Fruit fly (Drosophila melanogaster) whole organism, prepupa: ENCODE data around the gene CG31549.

ENCODE experiments used
- Blimp-1 ChIP-seq: fragments of 200-800 bp; sonication (Bioruptor generic); optimal IDR thresholded peaks from 3 replicates; lab custom pipeline; 2017; ENCODE audit warnings: missing biosample characterization, missing genetic modification characterization, mild to moderate bottlenecking, moderate library complexity, missing genetic modification reagents
- CG10631 ChIP-seq: fragments of 200-800 bp; sonication (Bioruptor generic); optimal IDR thresholded peaks from 2 replicates; lab custom pipeline; 2016; ENCODE audit warnings: missing biosample characterization, missing genetic modification characterization
- CG10669 ChIP-seq: fragments of 200-800 bp; sonication (Bioruptor generic); optimal IDR thresholded peaks from 3 replicates; lab custom pipeline; 2018; ENCODE audit warnings: missing biosample characterization, mild to moderate bottlenecking, missing genetic modification characterization, moderate library complexity
- CG11294 ChIP-seq: fragments of 200-800 bp; sonication (Bioruptor generic); IDR thresholded peaks from 2 replicates; pipeline ENCODE4 v1.3.6; 2022; ENCODE audit warnings: missing biosample characterization, missing genetic modification characterization
- CG11762 ChIP-seq: fragments of 200-800 bp; sonication (Bioruptor generic); optimal IDR thresholded peaks from 3 replicates; lab custom pipeline; 2016; ENCODE audit warnings: missing biosample characterization, missing genetic modification characterization; ENCODE audit not compliant: insufficient read depth
- CG11902 ChIP-seq: fragments of 200-800 bp; sonication (Bioruptor generic); optimal IDR thresholded peaks from 3 replicates; lab custom pipeline; 2016; ENCODE audit warnings: missing biosample characterization, missing genetic modification characterization
- CG15336 ChIP-seq: fragments of 200-800 bp; sonication (Bioruptor generic); IDR thresholded peaks from 2 replicates; pipeline ENCODE4 v1.3.6; 2022; ENCODE audit warnings: missing biosample characterization, missing genetic modification characterization
- CG3032 ChIP-seq: fragments of 200-800 bp; optimal IDR thresholded peaks from 2 replicates; lab custom pipeline; 2019; ENCODE audit warnings: missing biosample characterization, mild to moderate bottlenecking, missing genetic modification characterization, moderate library complexity
- CG31627 ChIP-seq: fragments of 200-800 bp; sonication (Bioruptor generic); optimal IDR thresholded peaks from 3 replicates; lab custom pipeline; 2016; ENCODE audit warnings: missing biosample characterization, missing genetic modification characterization
- CG32006 ChIP-seq: fragments of 200-800 bp; sonication (Bioruptor generic); optimal IDR thresholded peaks from 3 replicates; lab custom pipeline; 2017; ENCODE audit warnings: missing biosample characterization, mild to moderate bottlenecking, missing genetic modification characterization
- CG34406 ChIP-seq: fragments of 200-800 bp; sonication (Bioruptor generic); optimal IDR thresholded peaks from 3 replicates; lab custom pipeline; 2016; ENCODE audit warnings: missing biosample characterization, missing genetic modification characterization
- CG4318 ChIP-seq: fragments of 200-800 bp; sonication (Bioruptor generic); optimal IDR thresholded peaks from 3 replicates; lab custom pipeline; 2017; ENCODE audit warnings: missing biosample characterization, mild to moderate bottlenecking, missing genetic modification characterization
- CG6163 ChIP-seq: fragments of 200-800 bp; sonication (Bioruptor generic); IDR thresholded peaks from 3 replicates; pipeline ENCODE4 v1.3.6; 2022; ENCODE audit warnings: missing biosample characterization, missing genetic modification characterization
- CG6792 ChIP-seq: fragments of 200-800 bp; sonication (Bioruptor generic); optimal IDR thresholded peaks from 3 replicates; lab custom pipeline; 2016; ENCODE audit warnings: missing biosample characterization, missing genetic modification characterization
- CG6854 ChIP-seq: fragments of 200-800 bp; sonication (Bioruptor generic); optimal IDR thresholded peaks from 2 replicates; lab custom pipeline; 2017; ENCODE audit warnings: missing biosample characterization, mild to moderate bottlenecking, missing genetic modification characterization
- CG7368 ChIP-seq: fragments of 200-800 bp; sonication (Bioruptor generic); optimal IDR thresholded peaks from 3 replicates; lab custom pipeline; 2016; ENCODE audit warnings: missing biosample characterization, missing genetic modification characterization
- CG9139 ChIP-seq: fragments of 200-800 bp; sonication (Bioruptor generic); optimal IDR thresholded peaks from 3 replicates; lab custom pipeline; 2017; ENCODE audit warnings: missing biosample characterization, mild to moderate bottlenecking, missing genetic modification characterization
- Eip75B ChIP-seq: fragments of 200-800 bp; sonication (Bioruptor generic); optimal IDR thresholded peaks from 3 replicates; lab custom pipeline; 2016; ENCODE audit warnings: missing biosample characterization, missing genetic modification characterization
- Eip93F ChIP-seq: fragments of 200-800 bp; sonication (Bioruptor generic); optimal IDR thresholded peaks from 2 replicates; lab custom pipeline; 2016; ENCODE audit warnings: missing biosample characterization, mild to moderate bottlenecking, missing genetic modification characterization
- Ets21C ChIP-seq: fragments of 200-800 bp; sonication (Bioruptor generic); optimal IDR thresholded peaks from 3 replicates; lab custom pipeline; 2016; ENCODE audit warnings: missing biosample characterization, missing genetic modification characterization
- Ets96B ChIP-seq: fragments of 200-800 bp; optimal IDR thresholded peaks from 2 replicates; lab custom pipeline; 2019; ENCODE audit warnings: missing biosample characterization, mild to moderate bottlenecking, missing genetic modification characterization, moderate library complexity
- Gug ChIP-seq: fragments of 200-800 bp; sonication (Bioruptor generic); IDR thresholded peaks from 2 replicates; pipeline ENCODE4 v1.3.6; 2022; ENCODE audit warnings: missing biosample characterization, missing genetic modification characterization
- Hr38 ChIP-seq: sonication (Bioruptor generic); optimal IDR thresholded peaks from 2 replicates; lab custom pipeline; 2016; ENCODE audit warnings: missing biosample characterization, missing genetic modification characterization
- Hr39 ChIP-seq: fragments of 200-800 bp; sonication (Bioruptor generic); optimal IDR thresholded peaks from 2 replicates; lab custom pipeline; 2016; ENCODE audit warnings: missing biosample characterization, missing genetic modification characterization
- Hr4 ChIP-seq: fragments of 200-800 bp; sonication (Bioruptor generic); optimal IDR thresholded peaks from 3 replicates; lab custom pipeline; 2016; ENCODE audit warnings: missing biosample characterization, missing genetic modification characterization
- Lpt ChIP-seq: fragments of 200-800 bp; sonication (Bioruptor generic); optimal IDR thresholded peaks from 3 replicates; lab custom pipeline; 2016; ENCODE audit warnings: missing biosample characterization, missing genetic modification characterization
- Met ChIP-seq: fragments of 200-800 bp; sonication (Bioruptor generic); optimal IDR thresholded peaks from 3 replicates; lab custom pipeline; 2016; ENCODE audit warnings: missing biosample characterization, missing genetic modification characterization
- OdsH ChIP-seq: fragments of 200-800 bp; sonication (Bioruptor generic); optimal IDR thresholded peaks from 3 replicates; lab custom pipeline; 2016; ENCODE audit warnings: missing biosample characterization, missing genetic modification characterization
- Smox ChIP-seq: fragments of 200-800 bp; sonication (Bioruptor generic); optimal IDR thresholded peaks from 3 replicates; lab custom pipeline; 2016; ENCODE audit warnings: missing biosample characterization, missing genetic modification characterization
- Sox102F ChIP-seq: fragments of 200-800 bp; sonication (Bioruptor generic); optimal IDR thresholded peaks from 2 replicates; lab custom pipeline; 2016; ENCODE audit warnings: missing biosample characterization, mild to moderate bottlenecking, missing genetic modification characterization
- Sox14 ChIP-seq: fragments of 200-800 bp; sonication (Bioruptor generic); optimal IDR thresholded peaks from 3 replicates; lab custom pipeline; 2016; ENCODE audit warnings: missing biosample characterization, missing genetic modification characterization
- Sox15 ChIP-seq: fragments of 200-800 bp; sonication (Bioruptor generic); optimal IDR thresholded peaks from 3 replicates; lab custom pipeline; 2016; ENCODE audit warnings: missing biosample characterization, missing genetic modification characterization
- achi ChIP-seq: fragments of 200-800 bp; sonication (Bioruptor generic); optimal IDR thresholded peaks from 3 replicates; lab custom pipeline; 2016; ENCODE audit warnings: missing biosample characterization, missing genetic modification characterization
- acj6 ChIP-seq: fragments of 200-800 bp; sonication (Bioruptor generic); optimal IDR thresholded peaks from 3 replicates; lab custom pipeline; 2016; ENCODE audit warnings: missing biosample characterization, missing genetic modification characterization
- cyc ChIP-seq: fragments of 200-800 bp; sonication (Bioruptor generic); optimal IDR thresholded peaks from 3 replicates; lab custom pipeline; 2016; ENCODE audit warnings: missing biosample characterization, missing genetic modification characterization
- dsx ChIP-seq: fragments of 200-800 bp; optimal IDR thresholded peaks from 3 replicates; lab custom pipeline; 2019; ENCODE audit warnings: missing biosample characterization, mild to moderate bottlenecking, missing genetic modification characterization, moderate library complexity; ENCODE audit not compliant: poor library complexity, severe bottlenecking
- eg ChIP-seq: fragments of 200-800 bp; sonication (Bioruptor generic); IDR thresholded peaks from 3 replicates; pipeline ENCODE4 v1.3.6; 2022; ENCODE audit warnings: missing biosample characterization, missing genetic modification characterization
- esn ChIP-seq: fragments of 200-800 bp; sonication (Bioruptor generic); optimal IDR thresholded peaks from 2 replicates; lab custom pipeline; 2016; ENCODE audit warnings: missing biosample characterization, mild to moderate bottlenecking, missing genetic modification characterization, moderate library complexity
- fd59A ChIP-seq: fragments of 200-800 bp; sonication (Bioruptor generic); optimal IDR thresholded peaks from 2 replicates; lab custom pipeline; 2017; ENCODE audit warnings: missing biosample characterization, mild to moderate bottlenecking, missing genetic modification characterization, missing genetic modification reagents
- fd85E ChIP-seq: fragments of 200-800 bp; sonication (Bioruptor generic); optimal IDR thresholded peaks from 3 replicates; lab custom pipeline; 2016; ENCODE audit warnings: missing biosample characterization, missing genetic modification characterization
- fkh ChIP-seq: fragments of 200-800 bp; sonication (Bioruptor generic); optimal IDR thresholded peaks from 3 replicates; lab custom pipeline; 2017; ENCODE audit warnings: missing biosample characterization, mild to moderate bottlenecking, missing genetic modification characterization, moderate library complexity
- lz ChIP-seq: fragments of 200-800 bp; sonication (Bioruptor generic); optimal IDR thresholded peaks from 3 replicates; lab custom pipeline; 2016; ENCODE audit warnings: missing biosample characterization, missing genetic modification characterization
- pdm3 ChIP-seq: fragments of 200-800 bp; sonication (Bioruptor generic); optimal IDR thresholded peaks from 3 replicates; lab custom pipeline; 2016; ENCODE audit warnings: missing biosample characterization, missing genetic modification characterization
- salr ChIP-seq, 2 experiments: fragments of 200-800 bp; sonication (Bioruptor generic); optimal IDR thresholded peaks; 3 replicates each; lab custom pipeline; 2016 to 2018; ENCODE audit warnings: missing biosample characterization in 2 of 2, missing genetic modification characterization in 2 of 2, mild to moderate bottlenecking in 1 of 2
- spab ChIP-seq: fragments of 200-800 bp; sonication (Bioruptor generic); optimal IDR thresholded peaks from 2 replicates; lab custom pipeline; 2017; ENCODE audit warnings: missing biosample characterization, mild to moderate bottlenecking, missing genetic modification characterization, missing genetic modification reagents
- ss ChIP-seq, 2 experiments: fragments of 200-800 bp; sonication (Bioruptor generic); optimal IDR thresholded peaks; 2 replicates in 1 of 2; 3 replicates in 1 of 2; lab custom pipeline; 2017 to 2018; ENCODE audit warnings: mild to moderate bottlenecking in 2 of 2, missing biosample characterization in 2 of 2, missing genetic modification characterization in 2 of 2, moderate library complexity in 1 of 2
- svp ChIP-seq: fragments of 200-800 bp; sonication (Bioruptor generic); peaks from one replicate; lab custom pipeline; 2016; ENCODE audit warnings: missing biosample characterization, missing genetic modification characterization
- topi ChIP-seq: fragments of 200-800 bp; sonication (Bioruptor generic); optimal IDR thresholded peaks from 3 replicates; lab custom pipeline; 2016; ENCODE audit warnings: missing biosample characterization, missing genetic modification characterization
- vri ChIP-seq: fragments of 200-800 bp; sonication (Bioruptor generic); optimal IDR thresholded peaks from 3 replicates; lab custom pipeline; 2016; ENCODE audit warnings: missing biosample characterization, mild to moderate bottlenecking, missing genetic modification characterization

The CG31549 gene

dm6 chr3R:5601044-5601523 lies 30.9 kb upstream of the CG31549 start, which contains the start of the genes kra and SecS (continued):
- TF ChIP-seq fkh (GFP tag; lab: Kevin White, UChicago) = peak; percentile 86
- no peak for TF ChIP-seq CG11294
- no peak for TF ChIP-seq CG10669 (GFP tag; lab: Kevin White, UChicago)
- peak; percentile 24 for TF ChIP-seq Ets96B (tag; lab: Kevin White, UChicago)
- TF ChIP-seq Lpt (GFP tag; lab: Kevin White, UChicago) = no peak
- TF ChIP-seq CG10631 (GFP tag; lab: Kevin White, UChicago) = peak; percentile 64
- TF ChIP-seq CG6854 (GFP tag; lab: Kevin White, UChicago) = no peak
- TF ChIP-seq, all 60 proteins: peak for 33

dm6 chr3R:5606477-5606876 lies 25.5 kb upstream of the CG31549 start, which contains the start of gene asl:
TSS of gene asl (minus strand) at chr3R:5606543.
- no peak for TF ChIP-seq CG4318 (GFP tag; lab: Kevin White, UChicago)
- peak; percentile 70 for TF ChIP-seq CG6163 (GFP tag; lab: Robert Waterston, UW)
- TF ChIP-seq acj6 (GFP tag; lab: Kevin White, UChicago) = peak; percentile 39
- peak; percentile 64 for TF ChIP-seq Hr39 (GFP tag; lab: Kevin White, UChicago)
- no peak for TF ChIP-seq CG11762 (GFP tag; lab: Kevin White, UChicago)
- peak; percentile 41 for TF ChIP-seq vri (GFP tag; lab: Kevin White, UChicago)
- TF ChIP-seq Sox102F (GFP tag; lab: Kevin White, UChicago) = no peak
- TF ChIP-seq OdsH (GFP tag; lab: Kevin White, UChicago) = no peak
- no peak for TF ChIP-seq CG11902 (GFP tag; lab: Kevin White, UChicago)
- peak; percentile 62 for TF ChIP-seq lz (GFP tag; lab: Kevin White, UChicago)
- peak; percentile 47 for TF ChIP-seq cyc (GFP tag; lab: Kevin White, UChicago)
- TF ChIP-seq fkh (GFP tag; lab: Kevin White, UChicago) = peak; percentile 86
- peak; percentile 8 for TF ChIP-seq Sox15 (GFP tag; lab: Kevin White, UChicago)
- TF ChIP-seq Eip93F (GFP tag; lab: Kevin White, UChicago) = peak; percentile 70
- TF ChIP-seq Ets21C (GFP tag; lab: Kevin White, UChicago) = peak; percentile 20
- peak; percentile 54; the same call in 1 of the 2 replicates for TF ChIP-seq Gug
- TF ChIP-seq Met (GFP tag; lab: Kevin White, UChicago) = no peak
- TF ChIP-seq CG15336 (GFP tag; lab: Robert Waterston, UW) = peak; percentile 44
- TF ChIP-seq CG11294 = peak; percentile 16; the same call in 1 of the 2 replicates
- peak; percentile 23 for TF ChIP-seq Ets96B (tag; lab: Kevin White, UChicago)
- no peak for TF ChIP-seq spab (GFP tag; lab: Kevin White, UChicago)
- peak; percentile 74 for TF ChIP-seq dsx (GFP tag; lab: Kevin White, UChicago)
- no peak for TF ChIP-seq ss (GFP tag; optimal IDR thresholded peaks at IDR 0.05; lab: Kevin White, UChicago)
- TF ChIP-seq fd59A (GFP tag; lab: Kevin White, UChicago) = no peak
- TF ChIP-seq Hr4 (GFP tag; lab: Kevin White, UChicago) = peak; percentile 60
- no peak for TF ChIP-seq CG34406 (GFP tag; lab: Kevin White, UChicago)
- TF ChIP-seq salr (GFP tag; optimal IDR thresholded peaks at IDR 0.05; lab: Kevin White, UChicago) = peak in 1 of 2 experiments; percentile 9
- TF ChIP-seq CG7368 = no peak
- no peak for TF ChIP-seq Smox (GFP tag; lab: Kevin White, UChicago)
- TF ChIP-seq eg (GFP tag; lab: Robert Waterston, UW) = peak; percentile 76
- peak; percentile 37 for TF ChIP-seq Lpt (GFP tag; lab: Kevin White, UChicago)
- peak; percentile 68 for TF ChIP-seq esn (GFP tag; lab: Kevin White, UChicago)
- TF ChIP-seq CG32006 = no peak
- TF ChIP-seq CG3032 (tag; lab: Kevin White, UChicago) = peak; percentile 63
- peak; percentile 43 for TF ChIP-seq topi (GFP tag; lab: Kevin White, UChicago)
- no peak for TF ChIP-seq CG10669 (GFP tag; lab: Kevin White, UChicago)
- TF ChIP-seq Eip75B (GFP tag; lab: Kevin White, UChicago) = peak; percentile 60
- TF ChIP-seq Sox14 (GFP tag; lab: Kevin White, UChicago) = peak; percentile 64
- no peak for TF ChIP-seq svp (GFP tag; lab: Kevin White, UChicago)
- no peak for TF ChIP-seq fd85E (GFP tag; lab: Kevin White, UChicago)
- no peak for TF ChIP-seq Blimp-1 (GFP tag; lab: Kevin White, UChicago)
- no peak for TF ChIP-seq pdm3 (GFP tag; lab: Kevin White, UChicago)
- no peak for TF ChIP-seq CG9139 (GFP tag; lab: Kevin White, UChicago)
- TF ChIP-seq achi (GFP tag; lab: Kevin White, UChicago) = no peak
- TF ChIP-seq Hr38 (GFP tag; lab: Kevin White, UChicago) = no peak
- peak; percentile 38 for TF ChIP-seq CG6792
- TF ChIP-seq CG31627 (GFP tag; lab: Kevin White, UChicago) = peak; percentile 67
